Worm (Caenorhabditis elegans) whole organism, L2 larva: ENCODE measurements around the gene ssp-35.

ENCODE experiments used
- C34F6.9 ChIP-seq: fragments of 150-350 bp; optimal IDR thresholded peaks from 2 replicates; lab custom pipeline; 2014; ENCODE audit warnings: missing biosample characterization, missing genetic modification characterization
- F13H6.1 ChIP-seq: sonication (generic microtip); optimal IDR thresholded peaks from 2 replicates; lab custom pipeline; 2016; ENCODE audit warnings: missing genetic modification characterization, missing compliant biosample characterization
- R02D3.7 ChIP-seq: fragments of 150-350 bp; optimal IDR thresholded peaks from 2 replicates; lab custom pipeline; 2014; ENCODE audit warnings: missing biosample characterization, missing genetic modification characterization
- ZK546.5 ChIP-seq: sonication (generic microtip); optimal IDR thresholded peaks from 2 replicates; lab custom pipeline; 2017; ENCODE audit warnings: missing biosample characterization, missing genetic modification characterization
- alr-1 ChIP-seq: fragments of 150-350 bp; optimal IDR thresholded peaks from 2 replicates; lab custom pipeline; 2014; ENCODE audit warnings: missing biosample characterization, missing genetic modification characterization
- aly-2 ChIP-seq: fragments of 150-350 bp; optimal IDR thresholded peaks from 2 replicates; lab custom pipeline; 2014; ENCODE audit warnings: missing biosample characterization, missing genetic modification characterization
- blmp-1 ChIP-seq: sonication (generic microtip); optimal IDR thresholded peaks from 2 replicates; lab custom pipeline; 2017; ENCODE audit warnings: missing genetic modification characterization, mild to moderate bottlenecking, missing compliant biosample characterization, antibody characterized with exemption, moderate library complexity; ENCODE audit not compliant: insufficient read depth
- crh-2 ChIP-seq: sonication (generic microtip); optimal IDR thresholded peaks from 2 replicates; lab custom pipeline; 2017; ENCODE audit warnings: missing biosample characterization, missing genetic modification characterization
- egl-27 ChIP-seq: sonication (generic microtip); optimal IDR thresholded peaks from 3 replicates; lab custom pipeline; 2017; ENCODE audit warnings: missing biosample characterization, missing genetic modification reagents, missing genetic modification characterization
- elt-1 ChIP-seq: fragments of 150-350 bp; optimal IDR thresholded peaks from 2 replicates; lab custom pipeline; 2014; ENCODE audit warnings: missing biosample characterization, missing genetic modification characterization
- fos-1 ChIP-seq: fragments of 150-350 bp; optimal IDR thresholded peaks from 2 replicates; lab custom pipeline; 2014; ENCODE audit warnings: missing biosample characterization, missing genetic modification characterization
- gmeb-1 ChIP-seq: fragments of 150-350 bp; optimal IDR thresholded peaks from 2 replicates; lab custom pipeline; 2014; ENCODE audit warnings: missing biosample characterization, missing genetic modification characterization
- lin-11 ChIP-seq: fragments of 150-350 bp; sonication (generic microtip); optimal IDR thresholded peaks from 2 replicates; lab custom pipeline; 2014; ENCODE audit warnings: missing biosample characterization, missing genetic modification characterization, inconsistent platforms, mixed read lengths
- lin-13 ChIP-seq: fragments of 150-350 bp; optimal IDR thresholded peaks from 2 replicates; lab custom pipeline; 2014; ENCODE audit warnings: missing biosample characterization, missing genetic modification reagents, missing genetic modification characterization
- lsy-2 ChIP-seq, 2 experiments: fragments of 150-350 bp in 1 of 2; sonication (generic microtip) in 1 of 2; optimal IDR thresholded peaks; 2 replicates each; lab custom pipeline; 2014 to 2017; ENCODE audit warnings: missing biosample characterization in 2 of 2, missing genetic modification characterization in 2 of 2
- mab-5 ChIP-seq: fragments of 150-350 bp; optimal IDR thresholded peaks from 2 replicates; lab custom pipeline; 2014; ENCODE audit warnings: missing biosample characterization, missing genetic modification characterization
- mbf-1 ChIP-seq: sonication (generic microtip); optimal IDR thresholded peaks from 2 replicates; lab custom pipeline; 2017; ENCODE audit warnings: missing biosample characterization, missing genetic modification characterization
- mdl-1 ChIP-seq, 2 experiments: fragments of 150-350 bp in 1 of 2; sonication (generic microtip) in 1 of 2; optimal IDR thresholded peaks; 2 replicates each; lab custom pipeline; 2017; ENCODE audit warnings: missing biosample characterization in 2 of 2, missing genetic modification characterization in 2 of 2
- nhr-10 ChIP-seq: sonication (generic microtip); optimal IDR thresholded peaks from 2 replicates; lab custom pipeline; 2017; ENCODE audit warnings: missing biosample characterization, missing genetic modification characterization
- nhr-11 ChIP-seq: fragments of 150-350 bp; optimal IDR thresholded peaks from 2 replicates; lab custom pipeline; 2014; ENCODE audit warnings: missing biosample characterization, missing genetic modification characterization
- nhr-129 ChIP-seq: fragments of 150-350 bp; optimal IDR thresholded peaks from 2 replicates; lab custom pipeline; 2014; ENCODE audit warnings: missing biosample characterization, missing genetic modification characterization
- nhr-21 ChIP-seq: fragments of 150-350 bp; optimal IDR thresholded peaks from 2 replicates; lab custom pipeline; 2014; ENCODE audit warnings: missing biosample characterization, missing genetic modification characterization
- nhr-23 ChIP-seq: fragments of 150-350 bp; optimal IDR thresholded peaks from 2 replicates; lab custom pipeline; 2014; ENCODE audit warnings: missing biosample characterization, missing genetic modification reagents, missing genetic modification characterization
- nhr-237 ChIP-seq: fragments of 150-350 bp; optimal IDR thresholded peaks from 2 replicates; lab custom pipeline; 2014; ENCODE audit warnings: missing biosample characterization, missing genetic modification characterization
- nhr-25 ChIP-seq: fragments of 150-350 bp; sonication (generic microtip); optimal IDR thresholded peaks from 3 replicates; lab custom pipeline; 2014; ENCODE audit warnings: missing biosample characterization, missing genetic modification characterization
- nhr-77 ChIP-seq: fragments of 150-350 bp; optimal IDR thresholded peaks from 2 replicates; lab custom pipeline; 2014; ENCODE audit warnings: missing biosample characterization, missing genetic modification characterization
- sem-4 ChIP-seq: fragments of 150-350 bp; optimal IDR thresholded peaks from 2 replicates; lab custom pipeline; 2014; ENCODE audit warnings: missing biosample characterization, missing genetic modification reagents, missing genetic modification characterization
- sma-3 ChIP-seq: sonication (generic microtip); optimal IDR thresholded peaks from 2 replicates; lab custom pipeline; 2016; ENCODE audit warnings: missing genetic modification reagents, missing genetic modification characterization, missing compliant biosample characterization
- sma-9 ChIP-seq, 2 experiments: fragments of 150-350 bp in 1 of 2; sonication (generic microtip) in 1 of 2; optimal IDR thresholded peaks; 2 replicates each; lab custom pipeline; 2014 to 2016; ENCODE audit warnings: missing genetic modification characterization in 2 of 2, mild to moderate bottlenecking in 1 of 2, missing biosample characterization in 1 of 2, missing compliant biosample characterization in 1 of 2, missing genetic modification reagents in 1 of 2, moderate library complexity in 1 of 2
- unc-39 ChIP-seq: fragments of 150-350 bp; optimal IDR thresholded peaks from 2 replicates; lab custom pipeline; 2014; ENCODE audit warnings: missing biosample characterization, missing genetic modification characterization
- unc-55 ChIP-seq: fragments of 150-350 bp; sonication (generic microtip); optimal IDR thresholded peaks from 3 replicates; lab custom pipeline; 2014; ENCODE audit warnings: missing biosample characterization, missing genetic modification reagents, missing genetic modification characterization
- unc-62 ChIP-seq: fragments of 150-350 bp; optimal IDR thresholded peaks from 2 replicates; lab custom pipeline; 2014; ENCODE audit warnings: missing biosample characterization, missing genetic modification reagents, missing genetic modification characterization
- ztf-1 ChIP-seq: fragments of 200-800 bp; sonication (Bioruptor generic); conservative IDR thresholded peaks from 2 replicates; pipeline ENCODE4 v1.3.6; 2022; ENCODE audit warnings: missing genetic modification characterization, missing compliant biosample characterization
- ztf-11 ChIP-seq: sonication (generic microtip); optimal IDR thresholded peaks from 2 replicates; lab custom pipeline; 2017; ENCODE audit warnings: missing biosample characterization, missing genetic modification characterization
- ztf-4 ChIP-seq: fragments of 150-350 bp; optimal IDR thresholded peaks from 2 replicates; lab custom pipeline; 2014; ENCODE audit warnings: missing biosample characterization, missing genetic modification characterization

Gene ssp-35

ce11 chrV:12241126-12241525 lies 22.5 kb downstream of the ssp-35 start, which contains the start of gene ttr-22:
Gene ttr-22 (plus strand): TSS chrV:12241426.
- TF ChIP-seq nhr-10 (tag; lab: Kevin White, UChicago) (no peak), ztf-4 (tag; lab: Kevin White, UChicago) (no peak), alr-1 (tag; lab: Kevin White, UChicago) (no peak), nhr-23 (tag; lab: Kevin White, UChicago) (no peak), lin-11 (tag; lab: Kevin White, UChicago) (no peak), nhr-77 (tag; lab: Kevin White, UChicago) (no peak), mdl-1 (tag; optimal IDR thresholded peaks at IDR 0.05; lab: Kevin White, UChicago) (no peak), blmp-1 (tag; lab: Kevin White, UChicago) (no peak), gmeb-1 (tag; lab: Kevin White, UChicago) (no peak), mbf-1 (tag; lab: Kevin White, UChicago) (no peak), elt-1 (tag; lab: Kevin White, UChicago) (no peak), unc-62 (no peak), sem-4 (no peak), egl-27 (tag; lab: Kevin White, UChicago) (no peak), ZK546.5 (tag; lab: Kevin White, UChicago) (no peak), C34F6.9 (tag; lab: Kevin White, UChicago) (no peak), unc-39 (tag; lab: Kevin White, UChicago) (no peak), aly-2 (no peak), lsy-2 (tag; optimal IDR thresholded peaks at IDR 0.05; lab: Kevin White, UChicago) (no peak)

- TF ChIP-seq gmeb-1 (tag; lab: Kevin White, UChicago) (no peak), alr-1 (tag; lab: Kevin White, UChicago) (no peak), fos-1 (tag; lab: Kevin White, UChicago) (no peak), mab-5 (tag; lab: Kevin White, UChicago) (no peak), sem-4 (no peak), lin-13 (no peak), nhr-237 (tag; lab: Kevin White, UChicago) (no peak), F13H6.1 (tag; lab: Kevin White, UChicago) (peak; percentile 28), lsy-2 (tag; optimal IDR thresholded peaks at IDR 0.05; lab: Kevin White, UChicago) (peak in 1 of 2 experiments; percentile 25), C34F6.9 (tag; lab: Kevin White, UChicago) (peak; percentile 32), mbf-1 (tag; lab: Kevin White, UChicago) (no peak), ztf-1 (GFP tag; lab: Robert Waterston, UW) (no peak), unc-62 (no peak), nhr-11 (no peak), nhr-129 (tag; lab: Kevin White, UChicago) (peak; percentile 35), elt-1 (tag; lab: Kevin White, UChicago) (no peak), ztf-11 (tag; lab: Kevin White, UChicago) (no peak), sma-3 (GFP tag; lab: Kevin White, UChicago) (no peak), blmp-1 (tag; lab: Kevin White, UChicago) (no peak), R02D3.7 (tag; lab: Kevin White, UChicago) (no peak), nhr-25 (tag; lab: Kevin White, UChicago) (no peak), unc-39 (tag; lab: Kevin White, UChicago) (no peak), nhr-21 (no peak), sma-9 (GFP tag; optimal IDR thresholded peaks at IDR 0.05; lab: Kevin White, UChicago) (peak; percentile 57), sma-9 (tag; optimal IDR thresholded peaks at IDR 0.05; lab: Kevin White, UChicago) (no peak)
Observed at ce11 chrV:12235502-12235901, 28.1 kb downstream of the ssp-35 start.

ce11 chrV:12234293-12235004 lies 29.2 kb downstream of the ssp-35 start, which contains the start of gene myo-3:
Gene myo-3 (minus strand): TSS chrV:12234343.
- TF ChIP-seq F13H6.1 (tag; lab: Kevin White, UChicago), result peak; percentile 73
- peak; percentile 28 for TF ChIP-seq nhr-129 (tag; lab: Kevin White, UChicago)
- TF ChIP-seq unc-55 (GFP tag; lab: Kevin White, UChicago), result no peak
- peak; percentile 1 for TF ChIP-seq sma-9 (GFP tag; optimal IDR thresholded peaks at IDR 0.05; lab: Kevin White, UChicago)
- TF ChIP-seq sma-9 (tag; optimal IDR thresholded peaks at IDR 0.05; lab: Kevin White, UChicago), result no peak
- TF ChIP-seq crh-2, result no peak
